Fruit fly (Drosophila melanogaster): ENCODE measurements around the gene CG13293.

The CG13293 gene

DNA sequence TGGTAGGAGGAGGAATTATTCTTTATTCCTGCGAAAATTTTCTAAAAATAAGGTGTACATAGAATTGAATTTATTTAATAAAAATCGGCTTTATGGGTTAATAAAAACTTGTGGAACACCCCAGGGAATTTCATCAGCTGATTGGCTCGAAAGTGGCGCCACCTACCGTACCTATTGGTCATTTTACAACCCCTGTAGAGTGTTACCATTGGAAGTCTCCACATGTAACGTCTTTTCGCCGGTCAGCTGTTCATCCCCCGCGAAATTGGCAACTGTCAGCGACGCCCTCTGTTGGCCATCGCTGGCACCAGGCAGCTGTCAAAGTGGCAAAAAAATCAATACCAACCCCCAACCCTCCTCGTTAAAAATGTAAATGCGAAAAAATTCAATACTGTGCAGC lies at the start of gene CG13293 (continued):
- TF ChIP-seq CG6254 (GFP tag; optimal IDR thresholded peaks at IDR 0.05), result no peak
- no peak for TF ChIP-seq CG3163 (GFP tag; optimal IDR thresholded peaks at IDR 0.05)
- TF ChIP-seq ftz-f1 (GFP tag; optimal IDR thresholded peaks at IDR 0.05), result no peak
- no peak; the same call in 2 of the 3 replicates for TF ChIP-seq ci (GFP tag; IDR thresholded peaks at IDR 0.05)
- TF ChIP-seq E2f1 (GFP tag; IDR thresholded peaks at IDR 0.05), result no peak
- TF ChIP-seq CG8924 (tag; optimal IDR thresholded peaks at IDR 0.05), result no peak
- TF ChIP-seq CG17186 (GFP tag; optimal IDR thresholded peaks at IDR 0.05), result no peak
- 0 out of 2 replicates have a peak, but pooled peaks have one; percentile 11 for TF ChIP-seq Rfx (GFP tag; IDR thresholded peaks at IDR 0.05)
- no peak for TF ChIP-seq CG18599 (GFP tag; optimal IDR thresholded peaks at IDR 0.05)
- no peak for TF ChIP-seq dmrt99B (tag; optimal IDR thresholded peaks at IDR 0.05)
- TF ChIP-seq CG2129 (GFP tag; IDR thresholded peaks at IDR 0.05; ENCODE audit: partially characterized antibody), result no peak
- TF ChIP-seq Xbp1 (GFP tag; optimal IDR thresholded peaks at IDR 0.05), result no peak
- peak; percentile 2 for TF ChIP-seq lab (GFP tag; optimal IDR thresholded peaks at IDR 0.05)
- peak; percentile 15 for TF ChIP-seq nerfin-1 (tag; optimal IDR thresholded peaks at IDR 0.05)
- TF ChIP-seq Max (GFP tag; optimal IDR thresholded peaks at IDR 0.05), result no peak
- TF ChIP-seq pan (optimal IDR thresholded peaks at IDR 0.05), result no peak
- peak in 1 of 2 experiments; percentile 38 for TF ChIP-seq pan (GFP tag; optimal IDR thresholded peaks at IDR 0.05 in 1 of 2, IDR thresholded peaks at IDR 0.05 in 1 of 2)
- TF ChIP-seq CG12299 (tag; optimal IDR thresholded peaks at IDR 0.05), result no peak
- TF ChIP-seq Elba2 (GFP tag; optimal IDR thresholded peaks at IDR 0.05), result no peak
- TF ChIP-seq CG3838 (GFP tag; optimal IDR thresholded peaks at IDR 0.05), result no peak
- TF ChIP-seq Kr (GFP tag; optimal IDR thresholded peaks at IDR 0.05), result no peak
- no peak for TF ChIP-seq Dp (GFP tag; optimal IDR thresholded peaks at IDR 0.05)
- no peak for TF ChIP-seq CG14965 (GFP tag; optimal IDR thresholded peaks at IDR 0.05; ENCODE audit: borderline replicate concordance)
- TF ChIP-seq Sry-δ (GFP tag; optimal IDR thresholded peaks at IDR 0.05), result no peak
- TF ChIP-seq CG6175 (GFP tag; IDR thresholded peaks at IDR 0.05), result no peak
- no peak for TF ChIP-seq CG4282 (GFP tag; optimal IDR thresholded peaks at IDR 0.05)
- no peak for TF ChIP-seq kah (GFP tag; optimal IDR thresholded peaks at IDR 0.05)
- no peak for TF ChIP-seq Optix (GFP tag; IDR thresholded peaks at IDR 0.05)
- no peak for TF ChIP-seq CG4328 (GFP tag; optimal IDR thresholded peaks at IDR 0.05)
- no peak for TF ChIP-seq CG2889 (GFP tag; IDR thresholded peaks at IDR 0.05)
- TF ChIP-seq schlank (tag; optimal IDR thresholded peaks at IDR 0.05), result no peak
- no peak for TF ChIP-seq CG7786 (GFP tag; optimal IDR thresholded peaks at IDR 0.05)
- TF ChIP-seq CG33213 (GFP tag; optimal IDR thresholded peaks at IDR 0.05), result no peak
- no peak for TF ChIP-seq Aef1 (GFP tag; IDR thresholded peaks at IDR 0.05)
- TF ChIP-seq Nf-YC (tag; optimal IDR thresholded peaks at IDR 0.05), result no peak
- no peak for TF ChIP-seq Asciz (GFP tag; optimal IDR thresholded peaks at IDR 0.05)
- 0 out of 2 replicates have a peak, but pooled peaks have one; percentile 21 for TF ChIP-seq NFAT (GFP tag; IDR thresholded peaks at IDR 0.05)

- TF ChIP-seq sd (tag; optimal IDR thresholded peaks at IDR 0.05) (peak; percentile 26), vvl (GFP tag; IDR thresholded peaks at IDR 0.05) (no peak), sim (GFP tag; IDR thresholded peaks at IDR 0.05) (no peak), exex (tag; optimal IDR thresholded peaks at IDR 0.05) (peak; percentile 95), sens-2 (GFP tag; IDR thresholded peaks at IDR 0.05) (peak; percentile 44; the same call in 1 of the 2 replicates)
Measured at dm6 chr3L:6033008-6033407, 49.7 kb upstream of the CG13293 start.
